Fruit fly (Drosophila melanogaster): Measurements from ENCODE around the gene CG32500.

The CG32500 gene

DNA sequence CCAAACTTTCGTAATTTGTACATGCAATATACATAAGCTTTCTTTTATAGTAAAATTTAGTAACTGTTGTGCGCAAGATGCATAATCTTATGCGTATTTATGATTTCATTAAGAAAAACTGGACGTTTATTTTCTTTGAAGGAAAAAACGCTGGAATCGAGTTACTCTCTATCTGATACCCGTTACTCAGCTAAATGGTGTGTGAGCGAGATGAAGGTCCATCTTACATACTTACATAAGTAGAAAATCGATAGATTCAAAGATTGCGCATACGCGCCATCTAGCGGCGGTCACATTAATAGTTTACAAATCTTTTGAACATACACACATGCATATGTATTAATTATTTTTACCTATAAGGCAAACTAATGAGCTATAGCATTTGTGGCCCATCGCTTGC lies 18.0 kb downstream of the CG32500 start (continued):
- TF ChIP-seq CG2678 (tag; optimal IDR thresholded peaks at IDR 0.05) (no peak), stwl (tag; optimal IDR thresholded peaks at IDR 0.05) (no peak), hkb (optimal IDR thresholded peaks at IDR 0.05) (no peak), hkb (GFP tag; IDR thresholded peaks at IDR 0.05) (no peak), disco-r (GFP tag; optimal IDR thresholded peaks at IDR 0.05) (no peak), CG8089 (GFP tag; optimal IDR thresholded peaks at IDR 0.05) (no peak), ato (GFP tag; IDR thresholded peaks at IDR 0.05; ENCODE audit: partially characterized antibody) (0 out of 2 replicates have a peak, but pooled peaks have one; percentile 49), MBD-R2 (GFP tag; IDR thresholded peaks at IDR 0.05) (peak; percentile 42; the same call in 1 of the 2 replicates), Hand (GFP tag; optimal IDR thresholded peaks at IDR 0.05) (no peak), E2f1 (GFP tag; IDR thresholded peaks at IDR 0.05) (no peak), Bgb (GFP tag; IDR thresholded peaks at IDR 0.05; ENCODE audit: partially characterized antibody) (peak; percentile 50), Scr (GFP tag; IDR thresholded peaks at IDR 0.05; ENCODE audit: partially characterized antibody) (0 out of 2 replicates have a peak, but pooled peaks have one; percentile 16), CG4617 (GFP tag; optimal IDR thresholded peaks at IDR 0.05; ENCODE audit: borderline replicate concordance) (no peak), Mad (GFP tag; optimal IDR thresholded peaks at IDR 0.05) (no peak), D19B (GFP tag; optimal IDR thresholded peaks at IDR 0.05) (peak; percentile 22), Tbp (GFP tag; optimal IDR thresholded peaks at IDR 0.05) (no peak), Hr39 (optimal IDR thresholded peaks at IDR 0.05) (no peak), hbn (GFP tag; IDR thresholded peaks at IDR 0.05; ENCODE audit: partially characterized antibody) (no peak), ftz-f1 (GFP tag; optimal IDR thresholded peaks at IDR 0.05) (no peak), CG6175 (GFP tag; IDR thresholded peaks at IDR 0.05) (no peak), slp2 (GFP tag; optimal IDR thresholded peaks at IDR 0.05) (no peak), CG31441 (GFP tag; IDR thresholded peaks at IDR 0.05) (no peak), fd64A (GFP tag; optimal IDR thresholded peaks at IDR 0.05) (no peak), Hr78 (GFP tag; optimal IDR thresholded peaks at IDR 0.05) (no peak), Six4 (GFP tag; optimal IDR thresholded peaks at IDR 0.05) (no peak), CG7357 (GFP tag; IDR thresholded peaks at IDR 0.05) (no peak), CG12659 (GFP tag; optimal IDR thresholded peaks at IDR 0.05) (no peak), grn (GFP tag; optimal IDR thresholded peaks at IDR 0.05) (peak; percentile 14), HHEX (GFP tag; optimal IDR thresholded peaks at IDR 0.05) (no peak), CkIIα-i1 (GFP tag; IDR thresholded peaks at IDR 0.05) (no peak), pita (GFP tag; optimal IDR thresholded peaks at IDR 0.05) (peak; percentile 60), CG11247 (GFP tag; IDR thresholded peaks at IDR 0.05) (no peak), CG6654 (GFP tag; optimal IDR thresholded peaks at IDR 0.05) (no peak), Kr (GFP tag; optimal IDR thresholded peaks at IDR 0.05) (no peak), CG31388 (GFP tag; optimal IDR thresholded peaks at IDR 0.05) (no peak), Drgx (GFP tag; IDR thresholded peaks at IDR 0.05) (no peak), CG13894 (tag; optimal IDR thresholded peaks at IDR 0.05) (no peak), CG6683 (GFP tag; optimal IDR thresholded peaks at IDR 0.05) (no peak), CG14860 (GFP tag; IDR thresholded peaks at IDR 0.05; ENCODE audit: partially characterized antibody) (peak; percentile 70; the same call in 2 of the 3 replicates), Eip74EF (GFP tag; optimal IDR thresholded peaks at IDR 0.05) (no peak), Hey (tag; optimal IDR thresholded peaks at IDR 0.05) (no peak), az2 (GFP tag; optimal IDR thresholded peaks at IDR 0.05) (no peak), CG32772 (GFP tag; IDR thresholded peaks at IDR 0.05) (no peak), Usf (GFP tag; optimal IDR thresholded peaks at IDR 0.05) (no peak), CG17361 (GFP tag; IDR thresholded peaks at IDR 0.05) (0 out of 3 replicates have a peak, but pooled peaks have one; percentile 14), CG12155 (GFP tag; optimal IDR thresholded peaks at IDR 0.05) (no peak), Dek (tag; optimal IDR thresholded peaks at IDR 0.05) (no peak), Sox102F (GFP tag; optimal IDR thresholded peaks at IDR 0.05) (no peak), CG30431 (GFP tag; optimal IDR thresholded peaks at IDR 0.05) (no peak), Asciz (GFP tag; optimal IDR thresholded peaks at IDR 0.05) (no peak), CG10565 (GFP tag; optimal IDR thresholded peaks at IDR 0.05) (no peak)

Data from whole organism, embryonic.